Fruit fly (Drosophila melanogaster) S2 (cell line): Measurements from ENCODE around the gene CG7366.

Experiments used
- CG8478 ChIP-seq: fragments of >200 bp; optimal IDR thresholded peaks from 2 replicates; lab custom pipeline; 2018
- CTCF ChIP-seq, 2 experiments: fragments of >200 bp; optimal IDR thresholded peaks; 2 replicates each; lab custom pipeline; 2018

DNA sequence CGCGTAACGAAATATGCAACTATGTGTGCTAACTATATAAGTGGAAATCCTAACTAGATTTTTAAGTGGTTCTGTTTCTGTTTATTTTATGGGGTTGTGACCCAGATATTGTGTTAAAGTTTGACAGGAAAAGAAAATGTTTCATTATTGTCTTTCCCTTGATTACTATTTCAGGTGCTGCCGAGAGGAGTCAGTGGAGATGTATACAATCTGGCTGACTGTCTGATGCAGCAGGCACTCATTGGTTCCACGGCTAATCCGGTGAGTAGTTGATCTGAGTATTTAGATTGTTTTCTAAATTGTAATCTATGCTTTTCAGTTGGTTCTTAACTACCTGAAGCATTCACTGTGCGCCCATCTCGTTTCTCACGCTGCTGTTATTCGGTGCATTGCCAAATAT lies 9.2 kb downstream of the CG7366 start, which contains the start of gene CG7387:
- TF ChIP-seq CTCF (optimal IDR thresholded peaks at IDR 0.05; lab: Kevin White, UChicago) = no peak
- no peak for TF ChIP-seq CG8478 (lab: Kevin White, UChicago)
